Worm (Caenorhabditis elegans): ENCODE data around the gene F08D12.7.

DNA sequence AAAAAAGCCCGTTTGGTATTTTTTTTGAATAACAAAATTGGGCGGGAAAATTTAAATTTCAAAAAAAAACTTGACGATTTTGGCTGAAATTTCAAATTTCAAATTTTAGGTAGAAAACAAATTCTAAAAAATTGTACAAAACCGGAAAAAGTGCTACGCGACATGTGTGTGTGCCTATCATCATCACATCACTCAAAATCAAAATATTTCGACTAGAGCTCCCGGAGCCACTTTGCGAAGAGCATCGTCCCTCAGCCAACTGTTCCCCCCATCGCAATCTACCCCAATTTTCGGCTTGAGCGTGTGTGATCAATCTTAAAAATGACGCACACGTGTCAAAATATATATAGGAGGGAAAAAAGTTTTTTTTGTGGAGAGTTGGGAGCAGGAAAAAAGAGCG, 42.1 kb downstream of the F08D12.7 start:
- TF ChIP-seq tra-4 (tag; optimal IDR thresholded peaks at IDR 0.05), result no peak
- no peak for TF ChIP-seq ceh-13 (GFP tag; optimal IDR thresholded peaks at IDR 0.05)
- no peak for TF ChIP-seq ama-1 (optimal IDR thresholded peaks at IDR 0.05)
- TF ChIP-seq flt-1 (GFP tag; IDR thresholded peaks at IDR 0.05), result no peak
- no peak for TF ChIP-seq tbx-11 (GFP tag; IDR thresholded peaks at IDR 0.05)
- no peak for TF ChIP-seq scrt-1 (GFP tag; IDR thresholded peaks at IDR 0.05)
